Fruit fly (Drosophila melanogaster): ENCODE measurements around the gene Cyp4ac1.

Cyp4ac1 gene

dm6 chr2L:5263343-5264051, at the start of gene Cyp4ac1:
Gene Cyp4ac1, plus strand, starts transcription at chr2L:5264001.
- TF ChIP-seq N (GFP tag; optimal IDR thresholded peaks at IDR 0.05) = no peak
- TF ChIP-seq Vsx2 (GFP tag; optimal IDR thresholded peaks at IDR 0.05; ENCODE audit: partially characterized antibody) = peak; percentile 37
- no peak for TF ChIP-seq psq (GFP tag; optimal IDR thresholded peaks at IDR 0.05)
- TF ChIP-seq GATAd (GFP tag; optimal IDR thresholded peaks at IDR 0.05) = no peak
- no peak for TF ChIP-seq sv (GFP tag; optimal IDR thresholded peaks at IDR 0.05)

dm6 chr2L:5214981-5215380, 48.8 kb upstream of the Cyp4ac1 start, which contains the start of gene CG7742:
Gene CG7742, minus strand, starts transcription at chr2L:5215081.
- TF ChIP-seq Abd-B (GFP tag; optimal IDR thresholded peaks at IDR 0.05) (no peak), HLH106 (tag; optimal IDR thresholded peaks at IDR 0.05) (no peak), dsf (GFP tag; optimal IDR thresholded peaks at IDR 0.05; ENCODE audit: borderline replicate concordance) (no peak), OdsH (GFP tag; optimal IDR thresholded peaks at IDR 0.05) (no peak), Hnf4 (GFP tag; optimal IDR thresholded peaks at IDR 0.05) (no peak), Vsx2 (GFP tag; optimal IDR thresholded peaks at IDR 0.05; ENCODE audit: partially characterized antibody) (no peak), sv (GFP tag; optimal IDR thresholded peaks at IDR 0.05) (no peak), fru (GFP tag; optimal IDR thresholded peaks at IDR 0.05) (no peak), N (GFP tag; optimal IDR thresholded peaks at IDR 0.05) (no peak), psq (GFP tag; optimal IDR thresholded peaks at IDR 0.05) (no peak), Myc (optimal IDR thresholded peaks at IDR 0.05) (no peak)

- TF ChIP-seq psq (GFP tag; optimal IDR thresholded peaks at IDR 0.05) = no peak
- no peak for TF ChIP-seq Myc (optimal IDR thresholded peaks at IDR 0.05)
- no peak for TF ChIP-seq GATAd (GFP tag; optimal IDR thresholded peaks at IDR 0.05)
- no peak for TF ChIP-seq Hnf4 (GFP tag; optimal IDR thresholded peaks at IDR 0.05)
- no peak for TF ChIP-seq CG32264 (GFP tag; optimal IDR thresholded peaks at IDR 0.05)
- no peak for TF ChIP-seq OdsH (GFP tag; optimal IDR thresholded peaks at IDR 0.05)
These were observed 47.4 kb upstream of the Cyp4ac1 start, which contains the start of the genes CG14034 and TpnC25D for dm6 chr2L:5216442-5216841. Gene CG14034, minus strand, starts transcription at chr2L:5216542. Gene TpnC25D, plus strand, starts transcription at chr2L:5216701.

- TF ChIP-seq Myc (optimal IDR thresholded peaks at IDR 0.05) (peak; percentile 35), Rel (GFP tag; optimal IDR thresholded peaks at IDR 0.05) (no peak), Rel (tag; optimal IDR thresholded peaks at IDR 0.05) (no peak), CG32264 (GFP tag; optimal IDR thresholded peaks at IDR 0.05) (no peak), CrebA (GFP tag; optimal IDR thresholded peaks at IDR 0.05; ENCODE audit: borderline replicate concordance) (no peak), N (GFP tag; optimal IDR thresholded peaks at IDR 0.05) (no peak)
These were observed 40.5 kb upstream of the Cyp4ac1 start for dm6 chr2L:5223317-5223716.

dm6 chr2L:5224724-5225319, 39.0 kb upstream of the Cyp4ac1 start:
- TF ChIP-seq GATAd (GFP tag; optimal IDR thresholded peaks at IDR 0.05) = no peak
- TF ChIP-seq foxo (GFP tag; optimal IDR thresholded peaks at IDR 0.05) = no peak
- TF ChIP-seq br (GFP tag; optimal IDR thresholded peaks at IDR 0.05) = no peak
- TF ChIP-seq Hr78 (GFP tag; optimal IDR thresholded peaks at IDR 0.05) = no peak
- no peak for TF ChIP-seq rgr (GFP tag; optimal IDR thresholded peaks at IDR 0.05)
- no peak for TF ChIP-seq N (GFP tag; optimal IDR thresholded peaks at IDR 0.05)
- no peak for TF ChIP-seq jim (GFP tag; optimal IDR thresholded peaks at IDR 0.05)
- no peak for TF ChIP-seq psq (GFP tag; optimal IDR thresholded peaks at IDR 0.05)
- TF ChIP-seq dsf (GFP tag; optimal IDR thresholded peaks at IDR 0.05; ENCODE audit: borderline replicate concordance) = no peak
- no peak for TF ChIP-seq Sp1 (GFP tag; optimal IDR thresholded peaks at IDR 0.05)
- no peak for TF ChIP-seq Mio (GFP tag; optimal IDR thresholded peaks at IDR 0.05)

dm6 chr2L:5225547-5226213, 38.1 kb upstream of the Cyp4ac1 start:
- TF ChIP-seq tai (GFP tag; optimal IDR thresholded peaks at IDR 0.05) (no peak), woc (GFP tag; optimal IDR thresholded peaks at IDR 0.05) (peak; percentile 27), CG32264 (GFP tag; optimal IDR thresholded peaks at IDR 0.05) (no peak), pan (optimal IDR thresholded peaks at IDR 0.05) (no peak), rgr (GFP tag; optimal IDR thresholded peaks at IDR 0.05) (peak; percentile 12), sv (GFP tag; optimal IDR thresholded peaks at IDR 0.05) (peak; percentile 3), foxo (GFP tag; optimal IDR thresholded peaks at IDR 0.05) (peak in 1 of 2 experiments; percentile 39)
